Worm (Caenorhabditis elegans): ENCODE measurements around the gene C34D4.2.

C34D4.2 gene

DNA sequence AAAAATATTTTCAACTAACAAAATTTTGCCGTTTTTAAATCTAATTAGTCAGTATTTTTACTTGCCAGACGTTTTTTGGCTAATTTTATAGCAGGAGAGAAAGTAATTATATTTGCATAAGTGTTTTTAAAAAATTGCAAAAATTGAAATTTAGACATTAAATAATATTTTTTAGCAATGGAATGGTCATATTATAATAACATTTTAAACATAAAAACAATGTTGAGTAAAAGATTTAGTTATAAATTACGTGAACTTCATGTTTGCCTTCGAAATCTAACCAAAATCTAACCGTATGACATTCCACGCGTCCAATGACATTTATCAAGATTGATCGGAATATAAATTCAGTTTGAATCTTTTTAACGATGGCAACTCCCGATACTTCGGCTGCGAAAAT is at the start of gene C34D4.2:
Gene C34D4.2 (plus strand): TSS at position 301 of the 400 bp plus-strand sequence.
- TF ChIP-seq flh-1 (GFP tag; optimal IDR thresholded peaks at IDR 0.05), result no peak
- TF ChIP-seq elt-1 (tag; optimal IDR thresholded peaks at IDR 0.05; ENCODE audit: borderline replicate concordance, insufficient read depth), result peak; percentile 32

DNA sequence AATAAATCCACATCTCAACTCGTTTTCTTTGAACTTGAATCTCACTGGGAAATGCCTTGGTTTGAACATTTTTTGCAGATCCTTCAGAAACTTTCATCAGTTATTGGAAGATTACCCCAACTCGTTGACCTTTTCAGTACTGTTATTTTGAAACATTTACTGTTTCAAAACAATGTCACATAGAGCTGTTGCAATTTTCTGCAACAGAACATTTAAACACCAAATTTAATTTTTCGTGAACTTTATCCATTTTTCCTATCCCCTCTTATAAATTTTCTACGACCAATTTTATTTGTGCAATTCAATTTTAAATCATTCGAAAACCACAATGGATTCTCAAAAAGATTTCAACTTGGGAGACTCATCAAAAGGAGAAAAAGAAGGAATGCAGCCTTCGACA is 46.6 kb upstream of the C34D4.2 start, which contains the start of gene ZC477.2:
Gene ZC477.2 (plus strand): TSS at position 301 of the 400 bp plus-strand sequence.
- TF ChIP-seq mls-2 (tag; optimal IDR thresholded peaks at IDR 0.05) (no peak), mab-5 (tag; optimal IDR thresholded peaks at IDR 0.05) (no peak), cnd-1 (tag; optimal IDR thresholded peaks at IDR 0.05) (no peak), ham-2 (GFP tag; optimal IDR thresholded peaks at IDR 0.05) (no peak), ceh-83 (GFP tag; optimal IDR thresholded peaks at IDR 0.05) (no peak), sptf-1 (tag; optimal IDR thresholded peaks at IDR 0.05) (no peak), drap-1 (GFP tag; optimal IDR thresholded peaks at IDR 0.05) (no peak), mep-1 (tag; optimal IDR thresholded peaks at IDR 0.05) (no peak), pha-4 (tag; optimal IDR thresholded peaks at IDR 0.05) (no peak), unc-62 (GFP tag; optimal IDR thresholded peaks at IDR 0.05) (no peak), ceh-39 (tag; optimal IDR thresholded peaks at IDR 0.05) (no peak), M03D4.4 (tag; optimal IDR thresholded peaks at IDR 0.05) (no peak)

DNA sequence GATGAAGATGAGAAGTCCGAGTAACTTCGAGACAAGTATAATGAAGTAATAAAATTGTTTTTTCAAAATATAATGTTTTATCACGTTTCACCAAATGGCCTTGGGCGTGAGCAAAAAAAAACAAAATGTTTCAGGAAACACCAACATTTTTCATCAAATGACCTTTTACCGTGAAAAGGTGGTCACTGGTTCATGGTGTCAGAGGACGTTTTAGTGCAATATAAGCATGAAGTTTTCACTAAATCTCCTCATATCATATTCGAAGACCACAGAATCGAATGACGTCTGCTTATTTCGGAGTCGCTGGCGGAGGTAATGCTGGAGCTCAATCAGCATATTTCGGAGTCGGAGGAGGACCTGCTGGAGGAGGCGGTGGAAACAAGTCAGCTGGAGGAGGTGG is 43.1 kb upstream of the C34D4.2 start, which contains the start of the genes ZC477.7 and ssq-3:
Gene ZC477.7 (minus strand): TSS at position 101 of the 400 bp plus-strand sequence.
Gene ssq-3 (plus strand): TSS at position 251 of the 400 bp plus-strand sequence.
- TF ChIP-seq nhr-237 (tag; optimal IDR thresholded peaks at IDR 0.05) (no peak), unc-62 (GFP tag; optimal IDR thresholded peaks at IDR 0.05) (no peak), unc-120 (tag; optimal IDR thresholded peaks at IDR 0.05; ENCODE audit: poor library complexity, severe bottlenecking) (no peak)

DNA sequence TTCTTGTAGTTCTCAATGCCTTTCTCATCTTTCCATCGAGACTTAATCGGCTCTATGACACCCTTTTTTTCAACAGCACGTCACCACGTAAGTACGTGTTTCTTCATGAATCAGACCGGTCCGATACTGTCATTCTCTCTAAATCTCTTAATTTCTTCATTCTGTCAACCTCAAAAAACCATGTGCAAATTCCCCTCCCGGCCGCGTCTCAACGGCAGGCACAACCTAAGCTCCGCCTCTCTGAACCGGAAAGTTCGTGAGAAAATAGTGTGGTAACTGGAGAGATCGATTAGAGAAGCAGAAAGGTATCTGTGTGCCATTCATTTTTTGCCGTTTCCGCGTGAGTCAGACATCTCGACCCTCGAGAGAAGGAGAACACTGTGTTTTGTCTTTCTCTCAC is 39.9 kb upstream of the C34D4.2 start, which contains the start of gene nas-8:
Gene nas-8 (plus strand): TSS at position 301 of the 400 bp plus-strand sequence.
- no peak for TF ChIP-seq lsy-2 (tag; optimal IDR thresholded peaks at IDR 0.05)
- TF ChIP-seq nhr-76 (tag; optimal IDR thresholded peaks at IDR 0.05), result no peak
- no peak for TF ChIP-seq lin-13 (tag; optimal IDR thresholded peaks at IDR 0.05)
- TF ChIP-seq bed-3 (GFP tag; optimal IDR thresholded peaks at IDR 0.05), result no peak
- no peak for TF ChIP-seq flh-1 (GFP tag; optimal IDR thresholded peaks at IDR 0.05)
- TF ChIP-seq sptf-1 (tag; optimal IDR thresholded peaks at IDR 0.05), result no peak
- TF ChIP-seq elt-1 (tag; optimal IDR thresholded peaks at IDR 0.05; ENCODE audit: borderline replicate concordance, insufficient read depth), result no peak
- TF ChIP-seq pha-4 (tag; optimal IDR thresholded peaks at IDR 0.05), result no peak
- no peak for TF ChIP-seq ceh-39 (tag; optimal IDR thresholded peaks at IDR 0.05)
- TF ChIP-seq mls-2 (tag; optimal IDR thresholded peaks at IDR 0.05), result no peak
- no peak for TF ChIP-seq drap-1 (GFP tag; optimal IDR thresholded peaks at IDR 0.05)
- no peak for TF ChIP-seq ztf-11 (tag; optimal IDR thresholded peaks at IDR 0.05)
- TF ChIP-seq nhr-237 (tag; optimal IDR thresholded peaks at IDR 0.05), result no peak
- TF ChIP-seq nhr-28 (tag; optimal IDR thresholded peaks at IDR 0.05), result no peak
- no peak for TF ChIP-seq mab-5 (tag; optimal IDR thresholded peaks at IDR 0.05)
- TF ChIP-seq tbx-8 (GFP tag; optimal IDR thresholded peaks at IDR 0.05), result no peak
- no peak for TF ChIP-seq blmp-1 (tag; optimal IDR thresholded peaks at IDR 0.05)
- TF ChIP-seq unc-62 (GFP tag; optimal IDR thresholded peaks at IDR 0.05), result no peak
- no peak for TF ChIP-seq nhr-12 (tag; optimal IDR thresholded peaks at IDR 0.05)

DNA sequence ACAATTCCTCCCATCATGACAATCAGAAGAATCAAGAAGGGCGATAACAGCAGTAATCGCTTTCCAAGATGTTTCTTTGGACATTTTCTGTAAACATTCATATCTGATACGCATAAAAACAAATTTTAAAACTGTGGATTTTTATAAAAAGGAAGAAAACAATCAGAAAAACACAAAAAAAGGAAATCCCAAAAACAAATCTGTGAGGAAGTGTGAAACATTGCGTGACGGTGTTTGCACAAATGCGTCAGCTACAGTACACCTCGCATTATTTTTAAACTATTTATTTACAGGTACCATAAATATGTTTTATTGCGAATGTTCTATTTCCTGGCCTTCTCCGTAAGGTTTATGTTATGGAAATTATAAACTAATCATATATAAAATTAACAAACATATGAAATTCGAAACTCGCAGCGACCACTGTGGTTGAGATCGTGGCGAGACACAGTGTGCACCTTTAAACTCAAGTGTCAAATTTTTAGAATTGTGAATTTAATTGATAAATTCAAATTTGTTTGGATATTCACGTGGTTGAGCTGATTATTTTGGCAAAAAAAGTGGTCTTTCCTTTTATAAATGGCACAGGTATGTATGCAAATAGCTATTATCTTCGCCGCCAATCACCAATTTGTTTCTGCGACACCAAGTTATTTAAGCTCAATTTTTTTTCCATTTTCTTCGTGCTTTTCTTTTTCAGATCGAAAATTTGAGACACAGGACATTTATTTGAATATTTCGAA is 33.0 kb upstream of the C34D4.2 start, which contains the start of the genes C34D4.10 and str-48:
Gene C34D4.10 (minus strand): TSS at position 101 of the 743 bp plus-strand sequence.
Gene str-48 (plus strand): TSS at position 693 of the 743 bp plus-strand sequence.
- TF ChIP-seq unc-62 (GFP tag; optimal IDR thresholded peaks at IDR 0.05), result no peak
- TF ChIP-seq blmp-1 (tag; optimal IDR thresholded peaks at IDR 0.05), result no peak
- TF ChIP-seq nhr-237 (tag; optimal IDR thresholded peaks at IDR 0.05), result no peak
- TF ChIP-seq elt-3 (tag; optimal IDR thresholded peaks at IDR 0.05), result no peak
- no peak for TF ChIP-seq lsy-2 (tag; optimal IDR thresholded peaks at IDR 0.05)
- no peak for TF ChIP-seq sptf-1 (tag; optimal IDR thresholded peaks at IDR 0.05)
- TF ChIP-seq cnd-1 (tag; optimal IDR thresholded peaks at IDR 0.05), result no peak

DNA sequence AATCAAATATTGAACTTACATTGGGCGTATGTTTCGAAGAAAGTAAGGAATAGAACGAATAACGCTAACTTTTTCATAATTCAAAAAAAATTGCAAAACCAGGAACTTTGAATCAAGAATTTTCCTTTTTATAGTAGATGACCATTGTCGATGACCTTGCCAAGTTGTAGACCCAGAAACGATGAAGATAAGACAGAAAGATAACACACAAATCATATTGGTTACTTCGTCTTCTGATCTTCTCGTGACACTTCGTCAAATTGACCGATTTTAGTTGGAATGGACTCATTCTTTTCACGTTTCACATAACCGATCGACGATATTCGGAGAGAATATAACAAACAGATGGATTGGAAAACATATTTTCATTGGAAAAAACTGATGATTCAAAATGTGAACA is 22.7 kb upstream of the C34D4.2 start, which contains the start of gene grsp-3:
Gene grsp-3 (minus strand): TSS at position 149 of the 400 bp plus-strand sequence.
- TF ChIP-seq drap-1 (GFP tag; optimal IDR thresholded peaks at IDR 0.05) (no peak), ceh-43 (GFP tag; optimal IDR thresholded peaks at IDR 0.05) (no peak), blmp-1 (tag; optimal IDR thresholded peaks at IDR 0.05) (no peak), unc-120 (tag; optimal IDR thresholded peaks at IDR 0.05; ENCODE audit: poor library complexity, severe bottlenecking) (no peak), mab-5 (tag; optimal IDR thresholded peaks at IDR 0.05) (no peak), ham-2 (GFP tag; optimal IDR thresholded peaks at IDR 0.05) (no peak), elt-3 (tag; optimal IDR thresholded peaks at IDR 0.05) (no peak)
